Worm (Caenorhabditis elegans) whole organism, L1 larva: ENCODE results near the gene dyf-18.
A peak's percentile ranks its signal among the peaks of the same experiment; 100 is the strongest.

Experiments
- C04F5.9 ChIP-seq: sonication (generic microtip); optimal IDR thresholded peaks from 2 replicates; lab custom pipeline; 2016; ENCODE audit warnings: missing genetic modification characterization, missing compliant biosample characterization
- F16B12.6 ChIP-seq: fragments of 150-350 bp; optimal IDR thresholded peaks from 2 replicates; lab custom pipeline; 2014; ENCODE audit warnings: missing biosample characterization, missing genetic modification characterization
- Y116A8C.19 ChIP-seq: sonication (generic microtip); optimal IDR thresholded peaks from 2 replicates; lab custom pipeline; 2016; ENCODE audit warnings: missing compliant biosample characterization, missing genetic modification characterization, borderline replicate concordance
- ama-1 ChIP-seq: fragments of 150-350 bp; optimal IDR thresholded peaks from 2 replicates; lab custom pipeline; 2014
- ceh-88 ChIP-seq: fragments of 200-800 bp; sonication (Bioruptor generic); IDR thresholded peaks from 2 replicates; pipeline ENCODE4 v1.3.6; 2022; ENCODE audit warnings: missing genetic modification characterization, missing compliant biosample characterization
- ceh-90 ChIP-seq: sonication (generic microtip); optimal IDR thresholded peaks from 2 replicates; lab custom pipeline; 2016; ENCODE audit warnings: missing genetic modification characterization, missing compliant biosample characterization
- ces-1 ChIP-seq: fragments of 150-350 bp; optimal IDR thresholded peaks from 2 replicates; lab custom pipeline; 2014; ENCODE audit warnings: missing biosample characterization, missing genetic modification reagents, missing genetic modification characterization
- dsc-1 ChIP-seq: sonication (generic microtip); optimal IDR thresholded peaks from 2 replicates; lab custom pipeline; 2016; ENCODE audit warnings: mild to moderate bottlenecking, missing genetic modification characterization, missing compliant biosample characterization
- efl-1 ChIP-seq, 4 experiments: fragments of 150-350 bp; optimal IDR thresholded peaks in 3 of 4; peaks in 1 of 4; 1 replicate in 1 of 4; 2 replicates in 3 of 4; lab custom pipeline; 2014; ENCODE audit warnings: missing biosample characterization in 2 of 4, missing genetic modification characterization in 2 of 4, missing genetic modification reagents in 2 of 4
- efl-3 ChIP-seq: fragments of 200-800 bp; sonication (Bioruptor generic); optimal IDR thresholded peaks from 2 replicates; lab custom pipeline; 2018; ENCODE audit warnings: mild to moderate bottlenecking, missing genetic modification characterization, missing compliant biosample characterization
- egl-13 ChIP-seq: sonication (generic microtip); optimal IDR thresholded peaks from 2 replicates; lab custom pipeline; 2016; ENCODE audit warnings: missing genotype, missing genetic modification reagents, missing genetic modification characterization, missing compliant biosample characterization
- egl-27 ChIP-seq, 2 experiments: fragments of 150-350 bp in 1 of 2; sonication (generic microtip); optimal IDR thresholded peaks; 3 replicates each; lab custom pipeline; 2017 to 2018; ENCODE audit warnings: missing biosample characterization in 2 of 2, missing genetic modification characterization in 2 of 2, missing genetic modification reagents in 2 of 2
- ets-5 ChIP-seq: fragments of 200-800 bp; sonication (Bioruptor generic); IDR thresholded peaks from 2 replicates; pipeline ENCODE4 v1.3.6; 2022; ENCODE audit warnings: missing genetic modification characterization, missing compliant biosample characterization
- fkh-10 ChIP-seq: sonication (generic microtip); optimal IDR thresholded peaks from 2 replicates; lab custom pipeline; 2017; ENCODE audit warnings: missing biosample characterization, missing genetic modification reagents, missing genetic modification characterization
- fkh-8 ChIP-seq: sonication (generic microtip); optimal IDR thresholded peaks from 2 replicates; lab custom pipeline; 2016; ENCODE audit warnings: mild to moderate bottlenecking, missing genetic modification characterization, missing compliant biosample characterization
- fos-1 ChIP-seq: fragments of 150-350 bp; optimal IDR thresholded peaks from 2 replicates; lab custom pipeline; 2014; ENCODE audit warnings: missing biosample characterization, missing genetic modification characterization
- grh-1 ChIP-seq: fragments of 200-800 bp; sonication (Bioruptor generic); IDR thresholded peaks from 2 replicates; pipeline ENCODE4 v1.3.6; 2022; ENCODE audit warnings: missing genetic modification reagents, missing genetic modification characterization, missing compliant biosample characterization
- lin-13 ChIP-seq: fragments of 150-350 bp; optimal IDR thresholded peaks from 2 replicates; lab custom pipeline; 2014; ENCODE audit warnings: missing biosample characterization, missing genetic modification reagents, missing genetic modification characterization
- lin-14 ChIP-seq: fragments of 200-800 bp; sonication (Bioruptor generic); optimal IDR thresholded peaks from 2 replicates; lab custom pipeline; 2018; ENCODE audit warnings: mild to moderate bottlenecking, missing genetic modification characterization, moderate library complexity, missing compliant biosample characterization
- lin-35 ChIP-seq, 2 experiments: fragments of 150-350 bp; optimal IDR thresholded peaks; 2 replicates each; lab custom pipeline; 2014; ENCODE audit warnings: missing biosample characterization in 2 of 2, missing genetic modification characterization in 2 of 2, missing genetic modification reagents in 2 of 2
- lsy-2 ChIP-seq, 2 experiments: fragments of 150-350 bp; optimal IDR thresholded peaks; 2 replicates each; lab custom pipeline; 2014; ENCODE audit warnings: missing biosample characterization in 2 of 2, missing genetic modification characterization in 2 of 2
- mab-9 ChIP-seq: fragments of 200-800 bp; sonication (Bioruptor generic); IDR thresholded peaks from 2 replicates; pipeline ENCODE4 v1.3.6; 2022; ENCODE audit warnings: missing genetic modification reagents, missing genetic modification characterization, missing compliant biosample characterization
- mdl-1 ChIP-seq, 2 experiments: fragments of 150-350 bp; optimal IDR thresholded peaks; 2 replicates each; lab custom pipeline; 2014 to 2017; ENCODE audit warnings: missing biosample characterization in 2 of 2, missing genetic modification characterization in 2 of 2, inconsistent platforms in 1 of 2
- mef-2 ChIP-seq: fragments of 150-350 bp; optimal IDR thresholded peaks from 2 replicates; lab custom pipeline; 2014; ENCODE audit warnings: missing biosample characterization, missing genetic modification characterization
- nhr-47 ChIP-seq: sonication (generic microtip); optimal IDR thresholded peaks from 2 replicates; lab custom pipeline; 2016; ENCODE audit warnings: mild to moderate bottlenecking, missing genetic modification characterization, moderate library complexity, missing compliant biosample characterization
- nhr-71 ChIP-seq: sonication (generic microtip); optimal IDR thresholded peaks from 2 replicates; lab custom pipeline; 2016; ENCODE audit warnings: mild to moderate bottlenecking, missing genetic modification characterization, moderate library complexity, missing compliant biosample characterization
- nhr-84 ChIP-seq: sonication (generic microtip); optimal IDR thresholded peaks from 2 replicates; lab custom pipeline; 2017; ENCODE audit warnings: missing biosample characterization, missing genetic modification characterization
- pax-3 ChIP-seq: fragments of 200-800 bp; sonication (Bioruptor generic); optimal IDR thresholded peaks from 2 replicates; lab custom pipeline; 2018; ENCODE audit warnings: mild to moderate bottlenecking, missing genetic modification characterization, moderate library complexity, missing compliant biosample characterization
- pqm-1 ChIP-seq: sonication (generic microtip); optimal IDR thresholded peaks from 3 replicates; lab custom pipeline; 2017; ENCODE audit warnings: missing biosample characterization, missing genetic modification characterization
- skn-1 ChIP-seq: fragments of 150-350 bp; optimal IDR thresholded peaks from 2 replicates; lab custom pipeline; 2014; ENCODE audit warnings: missing biosample characterization, missing genetic modification characterization
- snu-23 ChIP-seq: sonication (generic microtip); optimal IDR thresholded peaks from 2 replicates; lab custom pipeline; 2016; ENCODE audit warnings: missing genetic modification characterization, missing compliant biosample characterization
- sptf-1 ChIP-seq: fragments of 150-350 bp; optimal IDR thresholded peaks from 2 replicates; lab custom pipeline; 2014; ENCODE audit warnings: missing biosample characterization, missing genetic modification characterization
- sup-37 ChIP-seq: fragments of 200-800 bp; sonication (Bioruptor generic); optimal IDR thresholded peaks from 2 replicates; lab custom pipeline; 2018; ENCODE audit warnings: mild to moderate bottlenecking, missing genetic modification characterization, missing compliant biosample characterization
- tbx-2 ChIP-seq: sonication (generic microtip); optimal IDR thresholded peaks from 2 replicates; lab custom pipeline; 2016; ENCODE audit warnings: missing genetic modification characterization, missing compliant biosample characterization
- tlp-1 ChIP-seq: fragments of 150-350 bp; optimal IDR thresholded peaks from 2 replicates; lab custom pipeline; 2014; ENCODE audit warnings: missing biosample characterization, missing genetic modification characterization
- unc-130 ChIP-seq: fragments of 150-350 bp; optimal IDR thresholded peaks from 2 replicates; lab custom pipeline; 2017; ENCODE audit warnings: missing biosample characterization, missing genetic modification characterization, inconsistent platforms
- unc-86 ChIP-seq: sonication (generic microtip); optimal IDR thresholded peaks from 2 replicates; lab custom pipeline; 2016; ENCODE audit warnings: missing genetic modification characterization, missing compliant biosample characterization
- vab-15 ChIP-seq: sonication (generic microtip); optimal IDR thresholded peaks from 2 replicates; lab custom pipeline; 2017; ENCODE audit warnings: missing genotype, mild to moderate bottlenecking, missing genetic modification characterization, missing compliant biosample characterization
- ztf-4 ChIP-seq: fragments of 150-350 bp; optimal IDR thresholded peaks from 2 replicates; lab custom pipeline; 2014; ENCODE audit warnings: missing biosample characterization, missing genetic modification characterization

The dyf-18 gene

ce11 chrIV:11760700-11761459 is 40.1 kb downstream of the dyf-18 start, which contains the start of gene T12A7.2 (continued):
- TF ChIP-seq F16B12.6 (tag; lab: Kevin White, UChicago) = no peak
- no peak for TF ChIP-seq Y116A8C.19 (tag; lab: Kevin White, UChicago)
- TF ChIP-seq dsc-1 (tag; lab: Kevin White, UChicago) = peak; percentile 21
- no peak for TF ChIP-seq grh-1
- no peak for TF ChIP-seq sptf-1 (tag; lab: Kevin White, UChicago)
- no peak for TF ChIP-seq mef-2 (tag; lab: Kevin White, UChicago)
- no peak for TF ChIP-seq ceh-88 (GFP tag; lab: Robert Waterston, UW)
- no peak for TF ChIP-seq egl-27 (tag; optimal IDR thresholded peaks at IDR 0.05; lab: Kevin White, UChicago)
- TF ChIP-seq ets-5 = no peak
- no peak for TF ChIP-seq nhr-84
- no peak for TF ChIP-seq ces-1 (GFP tag; lab: Kevin White, UChicago)
- TF ChIP-seq mdl-1 (tag; optimal IDR thresholded peaks at IDR 0.05; lab: Kevin White, UChicago) = no peak
- TF ChIP-seq mab-9 = no peak
- no peak for TF ChIP-seq ama-1 (lab: Kevin White, UChicago)
- TF ChIP-seq lsy-2 (tag; optimal IDR thresholded peaks at IDR 0.05; lab: Kevin White, UChicago) = peak in 1 of 2 experiments; percentile 38
- no peak for TF ChIP-seq C04F5.9 (tag; lab: Kevin White, UChicago)
- no peak for TF ChIP-seq efl-3 (GFP tag; lab: Kevin White, UChicago)
- TF ChIP-seq vab-15 = no peak
- TF ChIP-seq lin-13 = no peak
- TF ChIP-seq sup-37 (GFP tag; lab: Kevin White, UChicago) = no peak
- no peak for TF ChIP-seq ceh-90 (tag; lab: Kevin White, UChicago)
- no peak for TF ChIP-seq skn-1 (tag; lab: Kevin White, UChicago)

ce11 chrIV:11759852-11760251 is 41.1 kb downstream of the dyf-18 start:
- no peak for TF ChIP-seq fkh-10 (GFP tag; lab: Kevin White, UChicago)
- peak; percentile 27 for TF ChIP-seq pax-3 (tag; lab: Kevin White, UChicago)
- TF ChIP-seq nhr-71 (tag; lab: Kevin White, UChicago) = peak; percentile 72
- TF ChIP-seq lin-35 (GFP tag; optimal IDR thresholded peaks at IDR 0.05; lab: Kevin White, UChicago) = no peak
- no peak for TF ChIP-seq fos-1 (tag; lab: Kevin White, UChicago)
- no peak for TF ChIP-seq sptf-1 (tag; lab: Kevin White, UChicago)
- TF ChIP-seq snu-23 (GFP tag; lab: Kevin White, UChicago) = no peak
- peak; percentile 75 for TF ChIP-seq dsc-1 (tag; lab: Kevin White, UChicago)
- TF ChIP-seq efl-1 (optimal IDR thresholded peaks at IDR 0.05; lab: Kevin White, UChicago) = no peak
- no peak for TF ChIP-seq efl-1 (GFP tag; optimal IDR thresholded peaks at IDR 0.05 in 1 of 2; lab: Kevin White, UChicago)
- no peak for TF ChIP-seq unc-130 (tag; lab: Kevin White, UChicago)
- TF ChIP-seq ztf-4 (tag; lab: Kevin White, UChicago) = peak; percentile 3
- peak; percentile 4 for TF ChIP-seq tbx-2 (tag; lab: Kevin White, UChicago)
- no peak for TF ChIP-seq skn-1 (tag; lab: Kevin White, UChicago)
- TF ChIP-seq efl-3 (GFP tag; lab: Kevin White, UChicago) = no peak
- peak; percentile 74 for TF ChIP-seq nhr-47 (tag; lab: Kevin White, UChicago)
- TF ChIP-seq mef-2 (tag; lab: Kevin White, UChicago) = no peak
- no peak for TF ChIP-seq pqm-1
- TF ChIP-seq egl-13 (tag; lab: Kevin White, UChicago) = peak; percentile 59
- TF ChIP-seq fkh-8 (tag; lab: Kevin White, UChicago) = peak; percentile 63
- peak; percentile 47 for TF ChIP-seq lin-14 (GFP tag; lab: Kevin White, UChicago)
- TF ChIP-seq tlp-1 (tag; lab: Kevin White, UChicago) = no peak
- peak in 1 of 2 experiments; percentile 13 for TF ChIP-seq lsy-2 (tag; optimal IDR thresholded peaks at IDR 0.05; lab: Kevin White, UChicago)
- peak; percentile 42 for TF ChIP-seq unc-86 (tag; lab: Kevin White, UChicago)
- TF ChIP-seq, all 84 proteins: peak for 11
